Fruit fly (Drosophila melanogaster) whole organism, embryonic: ENCODE results near the gene CG13250.

Source experiments
- Ada2b ChIP-seq: fragments of 200-800 bp; sonication (Bioruptor generic); IDR thresholded peaks from 2 replicates; pipeline ENCODE4 v1.3.6; 2022; ENCODE audit warnings: missing biosample characterization, missing genetic modification characterization
- B-H2 ChIP-seq: fragments of 200-800 bp; sonication (Bioruptor generic); optimal IDR thresholded peaks from 2 replicates; lab custom pipeline; 2018; ENCODE audit warnings: missing biosample characterization, mild to moderate bottlenecking, missing genetic modification characterization
- CG1024 ChIP-seq: fragments of 200-800 bp; sonication (Bioruptor generic); IDR thresholded peaks from 2 replicates; pipeline ENCODE4 v1.3.6; 2022; ENCODE audit warnings: missing biosample characterization, missing genetic modification characterization
- CG10274 ChIP-seq: fragments of 200-800 bp; sonication (Bioruptor generic); optimal IDR thresholded peaks from 3 replicates; lab custom pipeline; 2017; ENCODE audit warnings: missing biosample characterization, mild to moderate bottlenecking, missing genetic modification characterization
- CG12071 ChIP-seq: fragments of 200-800 bp; sonication (Bioruptor generic); optimal IDR thresholded peaks from 3 replicates; lab custom pipeline; 2018; ENCODE audit warnings: missing biosample characterization, mild to moderate bottlenecking, missing genetic modification characterization
- CG12942 ChIP-seq: fragments of 200-800 bp; sonication (Bioruptor generic); optimal IDR thresholded peaks from 3 replicates; lab custom pipeline; 2016; ENCODE audit warnings: missing biosample characterization, missing genetic modification characterization
- CG13775 ChIP-seq: fragments of 200-800 bp; sonication (Bioruptor generic); optimal IDR thresholded peaks from 3 replicates; lab custom pipeline; 2017; ENCODE audit warnings: missing biosample characterization, mild to moderate bottlenecking, missing genetic modification characterization
- CG14050 ChIP-seq: fragments of 200-800 bp; sonication (Bioruptor generic); IDR thresholded peaks from 3 replicates; pipeline ENCODE4 v1.3.6; 2022; ENCODE audit warnings: missing biosample characterization, missing genetic modification characterization
- CG15269 ChIP-seq: fragments of 200-800 bp; sonication (Bioruptor generic); optimal IDR thresholded peaks from 2 replicates; lab custom pipeline; 2018; ENCODE audit warnings: missing biosample characterization, mild to moderate bottlenecking, missing genetic modification characterization, moderate library complexity
- CG1529 ChIP-seq: fragments of 200-800 bp; sonication (Bioruptor generic); optimal IDR thresholded peaks from 3 replicates; lab custom pipeline; 2018; ENCODE audit warnings: missing biosample characterization, missing genetic modification characterization
- CG16815 ChIP-seq: fragments of 200-800 bp; sonication (Bioruptor generic); optimal IDR thresholded peaks from 3 replicates; lab custom pipeline; 2017; ENCODE audit warnings: missing biosample characterization, mild to moderate bottlenecking, missing genetic modification characterization
- CG18262 ChIP-seq: fragments of 200-800 bp; optimal IDR thresholded peaks from 3 replicates; lab custom pipeline; 2019; ENCODE audit warnings: missing biosample characterization, mild to moderate bottlenecking, missing genetic modification characterization, moderate library complexity
- CG2202 ChIP-seq: fragments of 200-800 bp; sonication (Bioruptor generic); optimal IDR thresholded peaks from 2 replicates; lab custom pipeline; 2018; ENCODE audit warnings: missing biosample characterization, mild to moderate bottlenecking, missing genetic modification characterization
- CG31388 ChIP-seq: fragments of 200-800 bp; sonication (Bioruptor generic); optimal IDR thresholded peaks from 2 replicates; lab custom pipeline; 2016; ENCODE audit warnings: missing biosample characterization, missing genetic modification characterization
- CG33557 ChIP-seq: fragments of 200-800 bp; sonication (Bioruptor generic); optimal IDR thresholded peaks from 2 replicates; lab custom pipeline; 2019; ENCODE audit warnings: missing biosample characterization, mild to moderate bottlenecking, missing genetic modification characterization, moderate library complexity
- CG3726 ChIP-seq: fragments of 200-800 bp; sonication (Bioruptor generic); IDR thresholded peaks from 3 replicates; pipeline ENCODE4, ENCODE4 v1.3.6; 2022; ENCODE audit warnings: missing biosample characterization, missing genetic modification characterization
- CG42726 ChIP-seq: fragments of 200-800 bp; sonication (Bioruptor generic); IDR thresholded peaks from 2 replicates; pipeline ENCODE4 v1.3.6; 2022; ENCODE audit warnings: missing biosample characterization, missing genetic modification characterization; ENCODE audit not compliant: partially characterized antibody
- CG5180 ChIP-seq: fragments of 200-800 bp; sonication (Bioruptor generic); optimal IDR thresholded peaks from 3 replicates; lab custom pipeline; 2017; ENCODE audit warnings: missing biosample characterization, missing genetic modification characterization, mild to moderate bottlenecking, moderate library complexity, missing genetic modification reagents
- CG7963 ChIP-seq: fragments of 200-800 bp; sonication (Bioruptor generic); IDR thresholded peaks from 3 replicates; pipeline ENCODE4 v1.3.6; 2022; ENCODE audit warnings: missing biosample characterization, missing genetic modification characterization; ENCODE audit not compliant: partially characterized antibody
- CG8089 ChIP-seq: fragments of 200-800 bp; sonication (Bioruptor generic); optimal IDR thresholded peaks from 3 replicates; lab custom pipeline; 2016; ENCODE audit warnings: missing biosample characterization, missing genetic modification characterization
- CG8924 ChIP-seq: fragments of 200-800 bp; optimal IDR thresholded peaks from 3 replicates; lab custom pipeline; 2019; ENCODE audit warnings: missing biosample characterization, mild to moderate bottlenecking, missing genetic modification characterization, moderate library complexity
- CG9437 ChIP-seq: fragments of 200-800 bp; sonication (Bioruptor generic); optimal IDR thresholded peaks from 2 replicates; lab custom pipeline; 2018; ENCODE audit warnings: missing biosample characterization, mild to moderate bottlenecking, missing genetic modification characterization
- CG9932 ChIP-seq: fragments of 200-800 bp; sonication (Bioruptor generic); IDR thresholded peaks from 2 replicates; pipeline ENCODE4 v1.3.6; 2022; ENCODE audit warnings: missing biosample characterization, missing genetic modification characterization
- CHES-1-like ChIP-seq: fragments of 200-800 bp; sonication (Bioruptor generic); optimal IDR thresholded peaks from 2 replicates; lab custom pipeline; 2016; ENCODE audit warnings: missing biosample characterization, missing genetic modification characterization
- D ChIP-seq, 2 experiments: fragments of 200-800 bp in 1 of 2; fragments of >200 bp in 1 of 2; sonication (Bioruptor generic) in 1 of 2; optimal IDR thresholded peaks; 2 replicates in 1 of 2; 3 replicates in 1 of 2; lab custom pipeline; 2017; ENCODE audit warnings: mild to moderate bottlenecking in 1 of 2, missing biosample characterization in 1 of 2, missing genetic modification characterization in 1 of 2, missing genetic modification reagents in 1 of 2
- Eip74EF ChIP-seq, 2 experiments: fragments of 200-800 bp in 1 of 2; fragments of >200 bp in 1 of 2; sonication (Bioruptor generic) in 1 of 2; optimal IDR thresholded peaks; 2 replicates each; lab custom pipeline; 2017 to 2019; ENCODE audit warnings: missing biosample characterization in 2 of 2, missing genetic modification characterization in 2 of 2, mild to moderate bottlenecking in 1 of 2, moderate library complexity in 1 of 2
- HLH3B ChIP-seq: fragments of 200-800 bp; sonication (Bioruptor generic); IDR thresholded peaks from 2 replicates; pipeline ENCODE4 v1.3.6; 2022; ENCODE audit warnings: missing biosample characterization, missing genetic modification characterization
- Hr78 ChIP-seq, 2 experiments: fragments of 200-800 bp in 1 of 2; fragments of >200 bp in 1 of 2; sonication (Bioruptor generic) in 1 of 2; optimal IDR thresholded peaks; 2 replicates each; lab custom pipeline; 2017 to 2019; ENCODE audit warnings: missing biosample characterization in 2 of 2, missing genetic modification characterization in 2 of 2, mild to moderate bottlenecking in 1 of 2, moderate library complexity in 1 of 2
- MESR4 ChIP-seq: fragments of 200-800 bp; sonication (Bioruptor generic); optimal IDR thresholded peaks from 2 replicates; lab custom pipeline; 2018; ENCODE audit warnings: missing biosample characterization, mild to moderate bottlenecking, missing genetic modification characterization, moderate library complexity
- NFAT ChIP-seq: fragments of 200-800 bp; sonication (Bioruptor generic); IDR thresholded peaks from 2 replicates; pipeline ENCODE4 v1.3.6; 2022; ENCODE audit warnings: missing biosample characterization, missing genetic modification characterization
- Neu2 ChIP-seq: fragments of 200-800 bp; sonication (Bioruptor generic); optimal IDR thresholded peaks from 3 replicates; lab custom pipeline; 2016; ENCODE audit warnings: missing biosample characterization, missing genetic modification characterization, borderline replicate concordance
- Sry-β ChIP-seq: fragments of 200-800 bp; sonication (Bioruptor generic); optimal IDR thresholded peaks from 2 replicates; lab custom pipeline; 2018; ENCODE audit warnings: missing biosample characterization, mild to moderate bottlenecking, missing genetic modification characterization, moderate library complexity
- Stat92E ChIP-seq, 3 experiments: fragments of >200 bp in 2 of 3; fragments of 200-800 bp in 1 of 3; sonication (Bioruptor generic) in 1 of 3; optimal IDR thresholded peaks; 2 replicates each; lab custom pipeline; 2017 to 2019; ENCODE audit warnings: missing biosample characterization in 3 of 3, missing genetic modification characterization in 3 of 3, mild to moderate bottlenecking in 1 of 3, moderate library complexity in 1 of 3
- Taf1 ChIP-seq: fragments of 200-800 bp; sonication (Bioruptor generic); IDR thresholded peaks from 2 replicates; pipeline ENCODE4 v1.3.6; 2022; ENCODE audit warnings: missing biosample characterization, missing genetic modification characterization
- Usf ChIP-seq: fragments of 200-800 bp; sonication (Bioruptor generic); optimal IDR thresholded peaks from 2 replicates; lab custom pipeline; 2017; ENCODE audit warnings: missing genotype, missing biosample characterization, missing genetic modification characterization
- Vsx1 ChIP-seq: fragments of 200-800 bp; sonication (Bioruptor generic); optimal IDR thresholded peaks from 2 replicates; lab custom pipeline; 2017; ENCODE audit warnings: missing biosample characterization, mild to moderate bottlenecking, missing genetic modification characterization, missing genetic modification reagents
- crc ChIP-seq: fragments of 200-800 bp; sonication (Bioruptor generic); optimal IDR thresholded peaks from 2 replicates; lab custom pipeline; 2016; ENCODE audit warnings: missing biosample characterization, missing genetic modification characterization
- fd64A ChIP-seq: fragments of 200-800 bp; sonication (Bioruptor generic); optimal IDR thresholded peaks from 3 replicates; lab custom pipeline; 2018; ENCODE audit warnings: missing biosample characterization, mild to moderate bottlenecking, missing genetic modification characterization
- lola ChIP-seq, 3 experiments: fragments of >200 bp in 2 of 3; fragments of 200-800 bp in 1 of 3; sonication (Bioruptor generic) in 1 of 3; optimal IDR thresholded peaks; 2 replicates each; lab custom pipeline; 2017 to 2019; ENCODE audit warnings: missing biosample characterization in 3 of 3, missing genetic modification characterization in 3 of 3, mild to moderate bottlenecking in 1 of 3, moderate library complexity in 1 of 3
- mam ChIP-seq: fragments of 200-800 bp; sonication (Bioruptor generic); optimal IDR thresholded peaks from 3 replicates; lab custom pipeline; 2016; ENCODE audit warnings: missing biosample characterization, missing genetic modification characterization
- nom ChIP-seq: fragments of 200-800 bp; sonication (Bioruptor generic); optimal IDR thresholded peaks from 2 replicates; lab custom pipeline; 2017; ENCODE audit warnings: missing biosample characterization, missing genetic modification characterization, mild to moderate bottlenecking, moderate library complexity, missing genetic modification reagents
- org-1 ChIP-seq: fragments of 200-800 bp; sonication (Bioruptor generic); optimal IDR thresholded peaks from 2 replicates; lab custom pipeline; 2017; ENCODE audit warnings: missing biosample characterization, missing genetic modification characterization
- pum ChIP-seq: fragments of 200-800 bp; sonication (Bioruptor generic); optimal IDR thresholded peaks from 2 replicates; lab custom pipeline; 2016; ENCODE audit warnings: missing biosample characterization, missing genetic modification characterization
- ranshi ChIP-seq: fragments of 200-800 bp; sonication (Bioruptor generic); IDR thresholded peaks from 2 replicates; pipeline ENCODE4 v1.3.6; 2022; ENCODE audit warnings: missing biosample characterization, missing genetic modification characterization
- run ChIP-seq: fragments of 200-800 bp; sonication (Bioruptor generic); optimal IDR thresholded peaks from 3 replicates; lab custom pipeline; 2018; ENCODE audit warnings: missing biosample characterization, mild to moderate bottlenecking, missing genetic modification characterization
- sna ChIP-seq: fragments of 200-800 bp; sonication (Bioruptor generic); IDR thresholded peaks from 2 replicates; pipeline ENCODE4 v1.3.6; 2022; ENCODE audit warnings: missing biosample characterization, missing genetic modification characterization; ENCODE audit not compliant: partially characterized antibody
- sob ChIP-seq: fragments of 200-800 bp; sonication (Bioruptor generic); IDR thresholded peaks from 2 replicates; pipeline ENCODE4 v1.3.6; 2022; ENCODE audit warnings: missing biosample characterization, missing genetic modification characterization

CG13250 gene

dm6 chr3L:20526196-20526740 is 7.2 kb upstream of the CG13250 start, which contains the start of gene Nubp2 (continued):
- TF ChIP-seq Hr78 (GFP tag; optimal IDR thresholded peaks at IDR 0.05; lab: Kevin White, UChicago) (peak in 1 of 2 experiments; percentile 85), NFAT (GFP tag; lab: Robert Waterston, UW) (peak; percentile 93), crc (GFP tag; lab: Kevin White, UChicago) (peak; percentile 76), CG18262 (tag; lab: Kevin White, UChicago) (peak; percentile 96), CG12071 (peak; percentile 81), HLH3B (GFP tag; lab: Robert Waterston, UW) (peak; percentile 90), D (optimal IDR thresholded peaks at IDR 0.05; lab: Kevin White, UChicago) (no peak), D (GFP tag; optimal IDR thresholded peaks at IDR 0.05; lab: Kevin White, UChicago) (peak; percentile 94), nom (GFP tag; lab: Kevin White, UChicago) (peak; percentile 77), ranshi (GFP tag; lab: Robert Waterston, UW) (peak; percentile 87), Vsx1 (GFP tag; lab: Kevin White, UChicago) (peak; percentile 87), fd64A (GFP tag; lab: Kevin White, UChicago) (peak; percentile 47), CG9437 (GFP tag; lab: Kevin White, UChicago) (peak; percentile 90), org-1 (GFP tag; lab: Kevin White, UChicago) (peak; percentile 81), Eip74EF (GFP tag; optimal IDR thresholded peaks at IDR 0.05; lab: Kevin White, UChicago) (peak in 1 of 2 experiments; percentile 83), CG14050 (peak; percentile 88), B-H2 (GFP tag; lab: Kevin White, UChicago) (peak; percentile 96), CG42726 (no peak), CG8089 (GFP tag; lab: Kevin White, UChicago) (peak; percentile 79), pum (GFP tag; lab: Kevin White, UChicago) (peak; percentile 96), CG16815 (peak; percentile 96), sob (GFP tag; lab: Robert Waterston, UW) (peak; percentile 94), CG10274 (GFP tag; lab: Kevin White, UChicago) (peak; percentile 82), Sry-β (GFP tag; lab: Kevin White, UChicago) (peak; percentile 62), Ada2b (GFP tag; lab: Robert Waterston, UW) (peak; percentile 90), run (peak; percentile 84), CG9932 (GFP tag; lab: Robert Waterston, UW) (peak; percentile 97), lola (GFP tag; optimal IDR thresholded peaks at IDR 0.05; lab: Kevin White, UChicago) (peak in 1 of 3 experiments; percentile 98), CG1024 (GFP tag; lab: Robert Waterston, UW) (peak; percentile 70), CG15269 (tag; lab: Kevin White, UChicago) (peak; percentile 96), CG5180 (GFP tag; lab: Kevin White, UChicago) (peak; percentile 80), Neu2 (GFP tag; lab: Kevin White, UChicago) (peak; percentile 65), MESR4 (GFP tag; lab: Kevin White, UChicago) (peak; percentile 41), CG1529 (GFP tag; lab: Kevin White, UChicago) (peak; percentile 89), CG13775 (GFP tag; lab: Kevin White, UChicago) (peak; percentile 98), CG3726 (GFP tag; lab: Robert Waterston, UW) (peak; percentile 87; the same call in 1 of the 3 replicates), CG31388 (GFP tag; lab: Kevin White, UChicago) (peak; percentile 87), CG33557 (peak; percentile 96), Stat92E (GFP tag; optimal IDR thresholded peaks at IDR 0.05; lab: Kevin White, UChicago) (peak in 1 of 3 experiments; percentile 70), CG2202 (tag; lab: Kevin White, UChicago) (peak; percentile 81), CG7963 (GFP tag; lab: Robert Waterston, UW) (no peak), CG12942 (peak; percentile 96), CHES-1-like (GFP tag; lab: Kevin White, UChicago) (peak; percentile 94), Taf1 (GFP tag; lab: Robert Waterston, UW) (peak; percentile 82), CG8924 (peak; percentile 97), Usf (GFP tag; lab: Kevin White, UChicago) (peak; percentile 93), sna (0 out of 2 replicates have a peak, but pooled peaks have one; percentile 6), mam (peak; percentile 95)
